Fruit fly (Drosophila melanogaster) whole organism, adult: ENCODE measurements around the gene nesd.
A peak's percentile ranks its signal among the peaks of the same experiment; 100 is the strongest.

Experiments
- CG11617 ChIP-seq: fragments of 200-800 bp; sonication (Bioruptor generic); optimal IDR thresholded peaks from 2 replicates; lab custom pipeline; 2017; ENCODE audit warnings: mild to moderate bottlenecking, missing biosample characterization, missing genetic modification reagents, missing genetic modification characterization
- CG12768 ChIP-seq: fragments of 200-800 bp; sonication (Bioruptor generic); optimal IDR thresholded peaks from 2 replicates; lab custom pipeline; 2017; ENCODE audit warnings: missing biosample characterization, missing genetic modification characterization, mild to moderate bottlenecking, moderate library complexity, missing genetic modification reagents
- CG14711 ChIP-seq: fragments of 200-800 bp; sonication (Bioruptor generic); optimal IDR thresholded peaks from 2 replicates; lab custom pipeline; 2018; ENCODE audit warnings: missing biosample characterization, mild to moderate bottlenecking, missing genetic modification characterization, moderate library complexity
- CG1620 ChIP-seq: fragments of 200-800 bp; sonication (Bioruptor generic); optimal IDR thresholded peaks from 2 replicates; lab custom pipeline; 2016; ENCODE audit warnings: missing biosample characterization, missing genetic modification characterization
- CG33017 ChIP-seq: fragments of 200-800 bp; sonication (Bioruptor generic); optimal IDR thresholded peaks from 2 replicates; lab custom pipeline; 2018; ENCODE audit warnings: missing biosample characterization, mild to moderate bottlenecking, missing genetic modification characterization, moderate library complexity
- CG5204 ChIP-seq: fragments of 200-800 bp; sonication (Bioruptor generic); optimal IDR thresholded peaks from 2 replicates; lab custom pipeline; 2016; ENCODE audit warnings: missing biosample characterization, missing genetic modification characterization
- CG7045 ChIP-seq: fragments of 200-800 bp; sonication (Bioruptor generic); optimal IDR thresholded peaks from 2 replicates; lab custom pipeline; 2017; ENCODE audit warnings: missing biosample characterization, mild to moderate bottlenecking, missing genetic modification characterization
- CG7101 ChIP-seq: fragments of 200-800 bp; sonication (Bioruptor generic); optimal IDR thresholded peaks from 2 replicates; lab custom pipeline; 2018; ENCODE audit warnings: missing biosample characterization, mild to moderate bottlenecking, missing genetic modification characterization, moderate library complexity
- Clk ChIP-seq: fragments of 200-800 bp; sonication (Bioruptor generic); optimal IDR thresholded peaks from 2 replicates; lab custom pipeline; 2017; ENCODE audit warnings: missing biosample characterization, missing genetic modification characterization
- Crg-1 ChIP-seq: fragments of 200-800 bp; sonication (Bioruptor generic); optimal IDR thresholded peaks from 2 replicates; lab custom pipeline; 2016; ENCODE audit warnings: missing biosample characterization, missing genetic modification characterization
- Hr96 ChIP-seq: fragments of 200-800 bp; sonication (Bioruptor generic); optimal IDR thresholded peaks from 2 replicates; lab custom pipeline; 2016; ENCODE audit warnings: missing biosample characterization, missing genetic modification characterization
- Mnt ChIP-seq: fragments of 200-800 bp; sonication (Bioruptor generic); optimal IDR thresholded peaks from 2 replicates; lab custom pipeline; 2016; ENCODE audit warnings: missing biosample characterization, mild to moderate bottlenecking, missing genetic modification characterization
- bab1 ChIP-seq: fragments of 200-800 bp; sonication (Bioruptor generic); optimal IDR thresholded peaks from 3 replicates; lab custom pipeline; 2019; ENCODE audit warnings: missing biosample characterization, mild to moderate bottlenecking, missing genetic modification characterization, moderate library complexity
- cic ChIP-seq: fragments of 200-800 bp; sonication (Bioruptor generic); optimal IDR thresholded peaks from 2 replicates; lab custom pipeline; 2017; ENCODE audit warnings: missing biosample characterization, mild to moderate bottlenecking, missing genetic modification characterization, moderate library complexity
- cnc ChIP-seq, 2 experiments: fragments of >200 bp; optimal IDR thresholded peaks; 2 replicates each; lab custom pipeline; 2017
- kay ChIP-seq: fragments of 200-800 bp; sonication (Bioruptor generic); peaks from one replicate; lab custom pipeline; 2016; ENCODE audit warnings: missing biosample characterization, missing genetic modification characterization, borderline replicate concordance
- ovo ChIP-seq: fragments of 200-800 bp; sonication (Bioruptor generic); optimal IDR thresholded peaks from 2 replicates; lab custom pipeline; 2016; ENCODE audit warnings: missing biosample characterization, missing genetic modification characterization
- pad ChIP-seq: fragments of 200-800 bp; sonication (Bioruptor generic); optimal IDR thresholded peaks from 3 replicates; lab custom pipeline; 2017; ENCODE audit warnings: missing biosample characterization, missing genetic modification characterization, mild to moderate bottlenecking, moderate library complexity, missing genetic modification reagents
- tj ChIP-seq: fragments of 200-800 bp; sonication (Bioruptor generic); optimal IDR thresholded peaks from 3 replicates; lab custom pipeline; 2017; ENCODE audit warnings: missing biosample characterization, mild to moderate bottlenecking, missing genetic modification characterization, moderate library complexity
- toe ChIP-seq: fragments of 200-800 bp; sonication (Bioruptor generic); optimal IDR thresholded peaks from 2 replicates; lab custom pipeline; 2016; ENCODE audit warnings: missing biosample characterization, missing genetic modification characterization

The nesd gene

DNA sequence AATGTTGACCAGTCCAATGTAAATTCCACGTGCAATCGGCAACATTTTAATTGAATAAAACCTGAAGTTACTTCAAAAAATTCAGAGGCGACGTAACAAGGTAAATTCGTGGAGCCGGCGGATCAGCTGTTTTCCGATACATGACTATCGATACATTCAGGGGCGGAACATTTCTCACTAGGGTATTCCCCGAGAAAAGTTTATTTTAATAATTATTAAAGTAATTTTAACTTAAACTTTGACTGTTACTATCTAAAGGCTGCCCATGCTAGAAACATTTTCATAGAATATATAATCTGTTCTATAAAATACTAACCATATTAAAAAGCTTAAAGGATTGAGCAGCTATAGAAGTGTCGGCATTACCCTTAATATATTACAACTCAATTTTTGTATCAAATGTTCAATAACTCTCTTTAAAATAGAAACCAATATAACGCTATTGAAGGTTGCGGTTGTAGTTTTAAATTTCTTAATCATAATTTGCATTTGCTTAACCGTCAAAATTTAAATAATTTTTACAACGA lies 3.4 kb downstream of the nesd start, which contains the start of the genes mRpS18B and Kua:
Gene mRpS18B, minus strand, starts transcription at position 149 of the 527 bp plus-strand sequence.
Gene Kua, plus strand, starts transcription at position 477 of the 527 bp plus-strand sequence.
- TF ChIP-seq Clk (no peak), CG1620 (GFP tag; lab: Kevin White, UChicago) (no peak), pad (GFP tag; lab: Kevin White, UChicago) (peak; percentile 24), toe (GFP tag; lab: Kevin White, UChicago) (peak; percentile 46), ovo (GFP tag; lab: Kevin White, UChicago) (no peak), Hr96 (GFP tag; lab: Kevin White, UChicago) (no peak), Mnt (GFP tag; lab: Kevin White, UChicago) (peak; percentile 23), CG7045 (GFP tag; lab: Kevin White, UChicago) (no peak), cic (GFP tag; lab: Kevin White, UChicago) (no peak), CG12768 (no peak), tj (GFP tag; lab: Kevin White, UChicago) (no peak), CG33017 (tag; lab: Kevin White, UChicago) (peak; percentile 44), Crg-1 (GFP tag; lab: Kevin White, UChicago) (peak; percentile 3), CG5204 (GFP tag; lab: Kevin White, UChicago) (peak; percentile 18), CG14711 (tag; lab: Kevin White, UChicago) (peak; percentile 55), CG11617 (GFP tag; lab: Kevin White, UChicago) (peak; percentile 41), CG7101 (tag; lab: Kevin White, UChicago) (peak; percentile 64), bab1 (peak; percentile 24), kay (GFP tag; lab: Kevin White, UChicago) (no peak), cnc (optimal IDR thresholded peaks at IDR 0.05; lab: Kevin White, UChicago) (no peak)

- TF ChIP-seq CG12768 = peak; percentile 21
- TF ChIP-seq ovo (GFP tag; lab: Kevin White, UChicago) = no peak
- TF ChIP-seq Mnt (GFP tag; lab: Kevin White, UChicago) = peak; percentile 60
Observed at dm6 chr2L:20097773-20098172, 4.0 kb downstream of the nesd start.

DNA sequence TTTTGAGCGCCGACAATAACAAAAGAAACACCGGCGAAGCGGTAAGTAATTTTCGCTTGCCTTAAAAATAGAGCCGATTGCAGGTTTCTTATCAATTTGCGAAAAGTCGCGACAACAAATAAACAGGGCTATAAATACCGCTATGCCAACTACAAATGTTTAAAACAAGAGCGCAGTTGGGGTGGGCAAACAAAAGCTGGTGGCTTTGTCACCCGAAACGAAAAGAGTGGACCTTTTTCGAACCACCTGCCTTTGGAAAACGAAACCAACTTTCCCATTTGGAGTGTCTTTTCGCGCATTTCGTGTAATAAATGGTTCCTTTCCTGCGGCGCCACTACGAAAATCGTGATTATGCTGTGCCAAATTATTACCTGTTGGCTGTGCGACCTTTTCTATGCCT lies 4.4 kb downstream of the nesd start:
- TF ChIP-seq CG14711 (tag; lab: Kevin White, UChicago) (no peak), Crg-1 (GFP tag; lab: Kevin White, UChicago) (no peak), CG11617 (GFP tag; lab: Kevin White, UChicago) (peak; percentile 37), CG7101 (tag; lab: Kevin White, UChicago) (peak; percentile 71), CG12768 (peak; percentile 9), cic (GFP tag; lab: Kevin White, UChicago) (peak; percentile 72), tj (GFP tag; lab: Kevin White, UChicago) (peak; percentile 11), toe (GFP tag; lab: Kevin White, UChicago) (peak; percentile 9), kay (GFP tag; lab: Kevin White, UChicago) (no peak), Hr96 (GFP tag; lab: Kevin White, UChicago) (peak; percentile 1), cnc (optimal IDR thresholded peaks at IDR 0.05; lab: Kevin White, UChicago) (no peak), CG1620 (GFP tag; lab: Kevin White, UChicago) (no peak), CG33017 (tag; lab: Kevin White, UChicago) (no peak), Clk (no peak), pad (GFP tag; lab: Kevin White, UChicago) (no peak), CG7045 (GFP tag; lab: Kevin White, UChicago) (no peak), ovo (GFP tag; lab: Kevin White, UChicago) (no peak)

- TF ChIP-seq Clk (no peak), kay (GFP tag; lab: Kevin White, UChicago) (peak; percentile 70)
Observed at dm6 chr2L:20104050-20104449, 10.3 kb downstream of the nesd start, which contains the start of gene CG13970. Gene CG13970, minus strand, starts transcription at chr2L:20104150.

DNA sequence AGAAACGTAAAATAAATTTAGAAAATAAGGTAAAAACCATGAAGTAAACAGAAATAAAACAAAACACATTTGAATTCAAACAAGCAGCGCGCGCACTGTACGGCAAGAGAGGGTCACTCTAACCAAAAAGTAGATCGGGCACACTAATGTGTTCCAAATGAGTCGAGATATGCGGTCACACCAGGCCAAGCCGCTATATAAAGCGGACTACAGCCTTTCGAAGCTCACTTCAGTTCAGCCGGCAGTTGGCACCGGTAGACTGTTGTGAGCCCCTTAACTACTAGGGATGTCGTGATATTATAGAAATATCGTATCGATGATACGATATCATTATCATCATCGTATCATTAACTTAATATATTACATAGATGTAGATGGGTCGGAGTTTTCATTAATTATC lies 10.8 kb downstream of the nesd start:
- TF ChIP-seq CG1620 (GFP tag; lab: Kevin White, UChicago) (peak; percentile 41), Mnt (GFP tag; lab: Kevin White, UChicago) (peak; percentile 11), tj (GFP tag; lab: Kevin White, UChicago) (no peak), CG7101 (tag; lab: Kevin White, UChicago) (no peak), bab1 (peak; percentile 36), pad (GFP tag; lab: Kevin White, UChicago) (no peak), ovo (GFP tag; lab: Kevin White, UChicago) (no peak)

DNA sequence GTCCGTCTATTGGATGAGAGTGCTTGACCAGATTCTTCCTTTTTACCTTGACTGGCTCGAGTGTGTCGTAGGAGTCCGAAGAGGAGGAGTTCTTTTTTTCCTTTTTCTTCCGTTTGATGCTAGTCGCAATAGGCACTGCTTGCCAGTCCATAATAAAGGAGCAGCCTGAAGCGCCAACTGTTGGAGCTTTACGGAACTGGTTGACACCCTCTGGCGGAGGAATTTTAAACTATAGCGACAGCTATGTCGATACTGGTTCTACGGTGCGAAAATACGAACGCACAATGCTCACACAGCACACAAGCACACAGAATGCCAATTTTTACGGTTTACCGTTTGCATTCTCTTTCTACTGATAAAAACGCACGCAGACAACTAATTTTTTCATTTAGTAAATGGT lies 12.8 kb downstream of the nesd start:
- TF ChIP-seq pad (GFP tag; lab: Kevin White, UChicago) (peak; percentile 44), CG1620 (GFP tag; lab: Kevin White, UChicago) (peak; percentile 31), tj (GFP tag; lab: Kevin White, UChicago) (no peak), CG5204 (GFP tag; lab: Kevin White, UChicago) (no peak), ovo (GFP tag; lab: Kevin White, UChicago) (no peak)

DNA sequence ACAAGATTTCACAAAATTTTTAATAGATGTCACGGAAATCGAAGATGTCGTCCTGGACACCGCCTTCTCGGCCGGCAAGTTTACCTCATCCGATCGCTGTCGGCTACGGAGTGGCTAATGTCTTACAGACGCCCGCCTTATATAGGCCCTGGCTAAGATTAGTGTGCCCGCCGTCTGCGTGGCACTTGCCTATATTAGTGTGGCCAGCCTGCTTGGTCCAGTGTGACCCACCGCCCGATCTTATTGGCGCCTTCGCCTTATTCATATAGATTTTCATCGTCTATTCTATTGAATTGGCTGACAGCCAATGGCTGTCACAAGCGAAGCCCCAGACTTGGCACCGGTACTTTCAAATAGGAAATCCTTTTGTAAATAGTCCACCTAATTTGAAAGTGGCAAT lies 22.1 kb downstream of the nesd start:
- TF ChIP-seq cic (GFP tag; lab: Kevin White, UChicago) (no peak), Crg-1 (GFP tag; lab: Kevin White, UChicago) (no peak), kay (GFP tag; lab: Kevin White, UChicago) (no peak), Hr96 (GFP tag; lab: Kevin White, UChicago) (no peak), CG1620 (GFP tag; lab: Kevin White, UChicago) (no peak), CG7101 (tag; lab: Kevin White, UChicago) (no peak), toe (GFP tag; lab: Kevin White, UChicago) (no peak), Mnt (GFP tag; lab: Kevin White, UChicago) (no peak), bab1 (no peak), CG11617 (GFP tag; lab: Kevin White, UChicago) (no peak), CG33017 (tag; lab: Kevin White, UChicago) (no peak)
